Fruit fly (Drosophila melanogaster) whole organism, embryonic: ENCODE measurements around the gene Cp190.

Experiments used
- B-H1 ChIP-seq: fragments of 200-800 bp; sonication (Bioruptor generic); IDR thresholded peaks from 3 replicates; pipeline ENCODE4 v1.3.6; 2022; ENCODE audit warnings: missing biosample characterization, missing genetic modification characterization
- CG11398 ChIP-seq: fragments of 200-800 bp; sonication (Bioruptor generic); optimal IDR thresholded peaks from 2 replicates; lab custom pipeline; 2016; ENCODE audit warnings: missing biosample characterization, missing genetic modification characterization
- CG11504 ChIP-seq: fragments of 200-800 bp; sonication (Bioruptor generic); optimal IDR thresholded peaks from 3 replicates; lab custom pipeline; 2019; ENCODE audit warnings: missing biosample characterization, mild to moderate bottlenecking, missing genetic modification characterization, moderate library complexity
- CG11560 ChIP-seq: fragments of 200-800 bp; sonication (Bioruptor generic); IDR thresholded peaks from 3 replicates; pipeline ENCODE4 v1.3.6; 2022; ENCODE audit warnings: missing biosample characterization, missing genetic modification characterization
- CG12155 ChIP-seq: fragments of 200-800 bp; sonication (Bioruptor generic); optimal IDR thresholded peaks from 3 replicates; lab custom pipeline; 2016; ENCODE audit warnings: missing biosample characterization, missing genetic modification characterization
- CG12942 ChIP-seq: fragments of 200-800 bp; sonication (Bioruptor generic); optimal IDR thresholded peaks from 3 replicates; lab custom pipeline; 2016; ENCODE audit warnings: missing biosample characterization, missing genetic modification characterization
- CG13894 ChIP-seq: fragments of 200-800 bp; sonication (Bioruptor generic); optimal IDR thresholded peaks from 3 replicates; lab custom pipeline; 2018; ENCODE audit warnings: missing biosample characterization, mild to moderate bottlenecking, missing genetic modification characterization, moderate library complexity
- CG17385 ChIP-seq: fragments of 200-800 bp; sonication (Bioruptor generic); optimal IDR thresholded peaks from 3 replicates; lab custom pipeline; 2018; ENCODE audit warnings: missing biosample characterization, mild to moderate bottlenecking, missing genetic modification characterization
- CG18262 ChIP-seq: fragments of 200-800 bp; optimal IDR thresholded peaks from 3 replicates; lab custom pipeline; 2019; ENCODE audit warnings: missing biosample characterization, mild to moderate bottlenecking, missing genetic modification characterization, moderate library complexity
- CG30431 ChIP-seq: fragments of 200-800 bp; sonication (Bioruptor generic); optimal IDR thresholded peaks from 2 replicates; lab custom pipeline; 2017; ENCODE audit warnings: missing biosample characterization, missing genetic modification characterization
- CG31388 ChIP-seq: fragments of 200-800 bp; sonication (Bioruptor generic); optimal IDR thresholded peaks from 2 replicates; lab custom pipeline; 2016; ENCODE audit warnings: missing biosample characterization, missing genetic modification characterization
- CG34422 ChIP-seq: fragments of 200-800 bp; sonication (Bioruptor generic); IDR thresholded peaks from 3 replicates; pipeline ENCODE4 v1.3.6; 2022; ENCODE audit warnings: missing biosample characterization, missing genetic modification characterization
- CG42726 ChIP-seq: fragments of 200-800 bp; sonication (Bioruptor generic); IDR thresholded peaks from 2 replicates; pipeline ENCODE4 v1.3.6; 2022; ENCODE audit warnings: missing biosample characterization, missing genetic modification characterization; ENCODE audit not compliant: partially characterized antibody
- CG4404 ChIP-seq: fragments of 200-800 bp; sonication (Bioruptor generic); IDR thresholded peaks from 2 replicates; pipeline ENCODE4 v1.3.6; 2022; ENCODE audit warnings: missing biosample characterization, missing genetic modification characterization
- CG4617 ChIP-seq: fragments of 200-800 bp; sonication (Bioruptor generic); optimal IDR thresholded peaks from 3 replicates; lab custom pipeline; 2016; ENCODE audit warnings: missing biosample characterization, missing genetic modification characterization, borderline replicate concordance
- CG5953 ChIP-seq: fragments of 200-800 bp; sonication (Bioruptor generic); IDR thresholded peaks from 2 replicates; pipeline ENCODE4 v1.3.6; 2022; ENCODE audit warnings: missing biosample characterization, missing genetic modification characterization
- CG6272 ChIP-seq: fragments of 200-800 bp; sonication (Bioruptor generic); IDR thresholded peaks from 2 replicates; pipeline ENCODE4 v1.3.6; 2022; ENCODE audit warnings: missing biosample characterization, missing genetic modification characterization
- CG8290 ChIP-seq, 3 experiments: fragments of 200-800 bp; sonication (Bioruptor generic); optimal IDR thresholded peaks; 2 replicates each; lab custom pipeline; 2016 to 2019; ENCODE audit warnings: missing biosample characterization in 3 of 3, missing genetic modification characterization in 3 of 3, mild to moderate bottlenecking in 2 of 3, moderate library complexity in 1 of 3
- CG8478 ChIP-seq: fragments of >200 bp; optimal IDR thresholded peaks from 2 replicates; lab custom pipeline; 2018
- D19A ChIP-seq: fragments of 200-800 bp; optimal IDR thresholded peaks from 3 replicates; lab custom pipeline; 2019; ENCODE audit warnings: missing biosample characterization, mild to moderate bottlenecking, missing genetic modification characterization, moderate library complexity
- Dbx ChIP-seq: fragments of 200-800 bp; sonication (Bioruptor generic); IDR thresholded peaks from 3 replicates; pipeline ENCODE4 v1.3.6; 2022; ENCODE audit warnings: missing biosample characterization, missing genetic modification characterization
- Doc3 ChIP-seq: fragments of 200-800 bp; sonication (Bioruptor generic); IDR thresholded peaks from 3 replicates; pipeline ENCODE4 v1.3.6; 2022; ENCODE audit warnings: missing biosample characterization, missing genetic modification characterization; ENCODE audit not compliant: partially characterized antibody
- Ets97D ChIP-seq: fragments of 200-800 bp; sonication (Bioruptor generic); optimal IDR thresholded peaks from 3 replicates; lab custom pipeline; 2016; ENCODE audit warnings: missing biosample characterization, missing genetic modification characterization
- HLH4C ChIP-seq: fragments of 200-800 bp; sonication (Bioruptor generic); IDR thresholded peaks from 3 replicates; pipeline ENCODE4 v1.3.6; 2022; ENCODE audit warnings: missing biosample characterization, missing genetic modification characterization; ENCODE audit not compliant: partially characterized antibody
- HmgD ChIP-seq: fragments of 200-800 bp; sonication (Bioruptor generic); optimal IDR thresholded peaks from 3 replicates; lab custom pipeline; 2016; ENCODE audit warnings: missing biosample characterization, missing genetic modification characterization
- MESR4 ChIP-seq: fragments of 200-800 bp; sonication (Bioruptor generic); optimal IDR thresholded peaks from 2 replicates; lab custom pipeline; 2018; ENCODE audit warnings: missing biosample characterization, mild to moderate bottlenecking, missing genetic modification characterization, moderate library complexity
- Mad ChIP-seq: fragments of 200-800 bp; sonication (Bioruptor generic); optimal IDR thresholded peaks from 2 replicates; lab custom pipeline; 2016; ENCODE audit warnings: missing biosample characterization, missing genetic modification characterization
- Med ChIP-seq: fragments of 200-800 bp; sonication (Bioruptor generic); peaks from one replicate; lab custom pipeline; 2016; ENCODE audit warnings: missing biosample characterization, missing genetic modification characterization, mild to moderate bottlenecking, inconsistent platforms, moderate library complexity
- Nf-YB ChIP-seq: fragments of 200-800 bp; sonication (Bioruptor generic); optimal IDR thresholded peaks from 3 replicates; lab custom pipeline; 2019; ENCODE audit warnings: missing biosample characterization, mild to moderate bottlenecking, missing genetic modification characterization, moderate library complexity
- Nf-YC ChIP-seq: fragments of 200-800 bp; optimal IDR thresholded peaks from 3 replicates; lab custom pipeline; 2019; ENCODE audit warnings: missing biosample characterization, mild to moderate bottlenecking, missing genetic modification characterization, moderate library complexity
- Opbp ChIP-seq: fragments of 200-800 bp; sonication (Bioruptor generic); IDR thresholded peaks from 3 replicates; pipeline ENCODE4 v1.3.6; 2022; ENCODE audit warnings: missing biosample characterization, missing genetic modification characterization; ENCODE audit not compliant: partially characterized antibody
- Spps ChIP-seq: fragments of 200-800 bp; sonication (Bioruptor generic); optimal IDR thresholded peaks from 2 replicates; lab custom pipeline; 2018; ENCODE audit warnings: missing biosample characterization, mild to moderate bottlenecking, missing genetic modification characterization
- ase ChIP-seq: fragments of 200-800 bp; sonication (Bioruptor generic); IDR thresholded peaks from 3 replicates; pipeline ENCODE4 v1.3.6; 2022; ENCODE audit warnings: missing biosample characterization, missing genetic modification characterization
- ash1 ChIP-seq: fragments of 200-800 bp; sonication (Bioruptor generic); optimal IDR thresholded peaks from 2 replicates; lab custom pipeline; 2018; ENCODE audit warnings: missing biosample characterization, mild to moderate bottlenecking, missing genetic modification characterization
- cwo ChIP-seq: fragments of 200-800 bp; sonication (Bioruptor generic); optimal IDR thresholded peaks from 3 replicates; lab custom pipeline; 2017; ENCODE audit warnings: missing biosample characterization, missing genetic modification characterization, mild to moderate bottlenecking, moderate library complexity, missing genetic modification reagents
- danr ChIP-seq: fragments of 200-800 bp; sonication (Bioruptor generic); IDR thresholded peaks from 2 replicates; pipeline ENCODE4 v1.3.6; 2022; ENCODE audit warnings: missing biosample characterization, missing genetic modification characterization
- eyg ChIP-seq: fragments of 200-800 bp; sonication (Bioruptor generic); optimal IDR thresholded peaks from 3 replicates; lab custom pipeline; 2016; ENCODE audit warnings: missing biosample characterization, missing genetic modification characterization
- gfzf ChIP-seq: fragments of 200-800 bp; sonication (Bioruptor generic); optimal IDR thresholded peaks from 2 replicates; lab custom pipeline; 2016; ENCODE audit warnings: missing biosample characterization, mild to moderate bottlenecking, missing genetic modification characterization, moderate library complexity
- gsb-n ChIP-seq: fragments of 200-800 bp; sonication (Bioruptor generic); optimal IDR thresholded peaks from 3 replicates; lab custom pipeline; 2018; ENCODE audit warnings: missing biosample characterization, mild to moderate bottlenecking, missing genetic modification characterization
- jing ChIP-seq: fragments of 200-800 bp; sonication (Bioruptor generic); optimal IDR thresholded peaks from 2 replicates; lab custom pipeline; 2018; ENCODE audit warnings: missing biosample characterization, mild to moderate bottlenecking, missing genetic modification characterization
- kay ChIP-seq: fragments of 200-800 bp; sonication (Bioruptor generic); optimal IDR thresholded peaks from 2 replicates; lab custom pipeline; 2016; ENCODE audit warnings: missing biosample characterization, missing genetic modification characterization
- mirr ChIP-seq: fragments of 200-800 bp; sonication (Bioruptor generic); optimal IDR thresholded peaks from 3 replicates; lab custom pipeline; 2018; ENCODE audit warnings: missing biosample characterization, mild to moderate bottlenecking, missing genetic modification characterization
- pita ChIP-seq: fragments of 200-800 bp; sonication (Bioruptor generic); optimal IDR thresholded peaks from 2 replicates; lab custom pipeline; 2017; ENCODE audit warnings: missing biosample characterization, mild to moderate bottlenecking, missing genetic modification characterization
- ro ChIP-seq: fragments of 200-800 bp; sonication (Bioruptor generic); IDR thresholded peaks from 2 replicates; pipeline ENCODE4 v1.3.6; 2022; ENCODE audit warnings: missing biosample characterization, missing genetic modification characterization
- sqz ChIP-seq: fragments of 200-800 bp; sonication (Bioruptor generic); optimal IDR thresholded peaks from 3 replicates; lab custom pipeline; 2018; ENCODE audit warnings: missing biosample characterization, mild to moderate bottlenecking, missing genetic modification characterization
- ssp ChIP-seq: fragments of 200-800 bp; sonication (Bioruptor generic); IDR thresholded peaks from 2 replicates; pipeline ENCODE4 v1.3.6; 2022; ENCODE audit warnings: missing biosample characterization, missing genetic modification characterization
- tx ChIP-seq: fragments of 200-800 bp; sonication (Bioruptor generic); optimal IDR thresholded peaks from 2 replicates; lab custom pipeline; 2016; ENCODE audit warnings: missing biosample characterization, missing genetic modification characterization
- z ChIP-seq: fragments of 200-800 bp; sonication (Bioruptor generic); IDR thresholded peaks from 3 replicates; pipeline ENCODE4 v1.3.6; 2022; ENCODE audit warnings: missing biosample characterization, missing genetic modification characterization
- zfh1 ChIP-seq: fragments of 200-800 bp; sonication (Bioruptor generic); IDR thresholded peaks from 3 replicates; pipeline ENCODE4 v1.3.6; 2022; ENCODE audit warnings: missing biosample characterization, missing genetic modification characterization

Gene Cp190

dm6 chr3R:15277926-15278869 is 3.2 kb upstream of the Cp190 start, which contains the start of the genes MRG15 and Tm1 (continued):
- TF ChIP-seq Ets97D (GFP tag; lab: Kevin White, UChicago) = no peak
- peak; percentile 51 for TF ChIP-seq CG4617
- TF ChIP-seq sqz (GFP tag; lab: Kevin White, UChicago) = peak; percentile 89
- TF ChIP-seq ssp (GFP tag; lab: Robert Waterston, UW) = no peak
- peak; percentile 49 for TF ChIP-seq MESR4
- TF ChIP-seq eyg (GFP tag; lab: Kevin White, UChicago) = no peak
- TF ChIP-seq Doc3 (GFP tag; lab: Robert Waterston, UW) = peak; percentile 70
- TF ChIP-seq CG18262 (tag; lab: Kevin White, UChicago) = no peak
- no peak for TF ChIP-seq CG8290 (GFP tag; optimal IDR thresholded peaks at IDR 0.05; lab: Kevin White, UChicago)
- TF ChIP-seq CG8290 (tag; optimal IDR thresholded peaks at IDR 0.05; lab: Kevin White, UChicago) = peak in 1 of 2 experiments; percentile 30
- peak; percentile 29; the same call in 1 of the 3 replicates for TF ChIP-seq CG34422 (GFP tag; lab: Robert Waterston, UW)
- no peak for TF ChIP-seq Dbx
- peak; percentile 68 for TF ChIP-seq HLH4C
- TF ChIP-seq cwo (GFP tag; lab: Kevin White, UChicago) = no peak
- no peak for TF ChIP-seq CG42726
- TF ChIP-seq tx = no peak
- no peak for TF ChIP-seq CG31388 (GFP tag; lab: Kevin White, UChicago)
- TF ChIP-seq CG13894 (tag; lab: Kevin White, UChicago) = no peak
- no peak for TF ChIP-seq jing (GFP tag; lab: Kevin White, UChicago)
- no peak for TF ChIP-seq CG6272 (GFP tag; lab: Robert Waterston, UW)
- no peak for TF ChIP-seq Nf-YB
- TF ChIP-seq CG12942 (GFP tag; lab: Kevin White, UChicago) = no peak
- TF ChIP-seq B-H1 (GFP tag; lab: Robert Waterston, UW) = no peak
- no peak for TF ChIP-seq CG11560 (tag; lab: Robert Waterston, UW)
- no peak for TF ChIP-seq Spps (tag; lab: Kevin White, UChicago)
- no peak for TF ChIP-seq CG17385 (GFP tag; lab: Kevin White, UChicago)
- TF ChIP-seq ash1 (GFP tag; lab: Kevin White, UChicago) = no peak
- TF ChIP-seq zfh1 = no peak
- TF ChIP-seq CG11398 (GFP tag; lab: Kevin White, UChicago) = no peak
- no peak for TF ChIP-seq CG12155
- TF ChIP-seq Opbp = peak; percentile 72; the same call in 2 of the 3 replicates
- TF ChIP-seq CG4404 (GFP tag; lab: Robert Waterston, UW) = no peak
- no peak for TF ChIP-seq CG5953 (GFP tag; lab: Robert Waterston, UW)
- TF ChIP-seq Med (GFP tag; lab: Kevin White, UChicago) = peak; percentile 35
- TF ChIP-seq pita = no peak
- no peak for TF ChIP-seq kay (GFP tag; lab: Kevin White, UChicago)
- TF ChIP-seq Mad (GFP tag; lab: Kevin White, UChicago) = no peak
- TF ChIP-seq danr (GFP tag; lab: Robert Waterston, UW) = no peak
- TF ChIP-seq ro (GFP tag; lab: Robert Waterston, UW) = no peak
- TF ChIP-seq z (GFP tag; lab: Robert Waterston, UW) = no peak
- no peak for TF ChIP-seq CG11504 (tag; lab: Kevin White, UChicago)
- TF ChIP-seq CG8478 (lab: Kevin White, UChicago) = no peak
- TF ChIP-seq ase (GFP tag; lab: Robert Waterston, UW) = no peak
- TF ChIP-seq Nf-YC (tag; lab: Kevin White, UChicago) = no peak
- no peak for TF ChIP-seq CG30431 (GFP tag; lab: Kevin White, UChicago)
- TF ChIP-seq HmgD (GFP tag; lab: Kevin White, UChicago) = no peak
- no peak for TF ChIP-seq mirr (GFP tag; lab: Kevin White, UChicago)
- no peak for TF ChIP-seq D19A (tag; lab: Kevin White, UChicago)
- peak; percentile 74 for TF ChIP-seq gfzf (GFP tag; lab: Kevin White, UChicago)
- no peak for TF ChIP-seq gsb-n (tag; lab: Kevin White, UChicago)
